1 fruit fly cellular context compared by ENCODE assay signal in genomic region chrX:12222890-12223345, dm6.
TF ChIP-seq lines count a peak whose summit lies in the region.

No protein-coding gene starts in this region.

TF ChIP-seq in whole organism, embryonic, 481 proteins besides CTCF, POLR2A, EP300 and RAD21 (continued from another document):
- TF ChIP-seq Chrac-16 (GFP tag; optimal IDR thresholded peaks at IDR 0.05; lab: Kevin White, UChicago) (peak; percentile 25), fd3F (GFP tag; optimal IDR thresholded peaks at IDR 0.05; lab: Kevin White, UChicago) (peak; percentile 3)
TF ChIP-seq in whole organism, embryonic: peak in this region for 244.
